Worm (Caenorhabditis elegans): ENCODE measurements around the gene ptd-2.

DNA sequence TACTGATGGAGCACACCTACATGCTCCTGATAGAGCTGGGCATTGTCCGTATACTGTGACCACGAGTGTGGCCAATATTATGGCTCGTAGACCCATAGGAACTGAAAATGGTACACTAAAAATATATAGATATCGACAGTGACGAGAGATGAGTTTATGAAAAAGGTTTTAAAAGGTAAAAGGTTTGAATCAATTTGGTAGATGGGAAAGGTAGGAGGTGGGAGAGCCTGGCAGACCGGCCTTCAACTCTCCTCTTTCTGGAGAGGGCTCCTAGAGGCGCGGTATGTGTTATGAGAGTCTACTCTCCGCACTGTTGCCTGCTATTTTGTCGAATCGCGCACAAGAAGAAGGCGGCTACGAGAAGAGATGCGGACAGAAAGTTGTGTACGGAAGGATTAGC, 37.4 kb downstream of the ptd-2 start, which contains the start of gene lron-2:
- no peak for TF ChIP-seq unc-62 (GFP tag; optimal IDR thresholded peaks at IDR 0.05)
- TF ChIP-seq nhr-237 (tag; optimal IDR thresholded peaks at IDR 0.05) = no peak
- TF ChIP-seq skn-1 (tag; optimal IDR thresholded peaks at IDR 0.05) = no peak
- no peak for TF ChIP-seq mdl-1 (tag; optimal IDR thresholded peaks at IDR 0.05)
- no peak for TF ChIP-seq nhr-11 (tag; optimal IDR thresholded peaks at IDR 0.05)
- TF ChIP-seq sma-3 (GFP tag; optimal IDR thresholded peaks at IDR 0.05) = no peak
- no peak for TF ChIP-seq elt-3 (tag; optimal IDR thresholded peaks at IDR 0.05)

Data from whole organism, L2 larva.